Worm (Caenorhabditis elegans) whole organism, L4/young adult: ENCODE results near the gene eat-4.

ENCODE experiments used
- W03F9.2 ChIP-seq: fragments of 150-350 bp; optimal IDR thresholded peaks from 2 replicates; lab custom pipeline; 2014; ENCODE audit warnings: missing biosample characterization, missing genetic modification characterization
- dao-5 ChIP-seq: sonication (generic microtip); optimal IDR thresholded peaks from 2 replicates; lab custom pipeline; 2016; ENCODE audit warnings: missing genotype, missing genetic modification characterization, moderate library complexity, missing compliant biosample characterization
- him-1 ChIP-seq: sonication (generic microtip); optimal IDR thresholded peaks from 2 replicates; lab custom pipeline; 2016; ENCODE audit warnings: missing genotype, missing genetic modification reagents, missing genetic modification characterization, missing compliant biosample characterization

eat-4 gene

DNA sequence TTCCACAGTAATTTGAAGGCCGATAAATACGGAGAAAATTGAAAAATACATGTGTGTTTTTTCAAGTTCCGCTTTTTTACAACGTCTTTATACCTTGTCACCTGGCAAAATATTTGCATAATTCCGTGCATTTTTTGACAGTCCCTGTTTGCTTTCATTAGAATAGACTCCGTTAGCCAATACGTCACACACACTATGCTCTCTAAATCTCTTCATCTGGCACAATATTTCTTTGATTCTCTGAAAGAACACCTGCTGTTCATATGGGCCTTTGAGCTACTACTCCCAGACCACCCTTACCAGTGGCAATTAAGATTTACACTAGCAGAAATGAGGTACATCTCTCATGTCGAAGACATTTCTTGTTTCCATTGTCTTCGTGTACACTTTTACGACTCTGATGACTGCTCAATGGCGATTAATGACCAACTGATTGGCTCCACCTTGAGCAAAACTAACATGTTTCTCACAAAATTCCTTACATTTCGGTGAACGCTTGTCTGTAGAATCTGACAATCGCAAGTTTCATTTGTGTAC is 18.3 kb upstream of the eat-4 start, which contains the start of gene grl-11:
Gene grl-11, minus strand, starts transcription at position 51 of the 537 bp plus-strand sequence.
- TF ChIP-seq W03F9.2 = no peak

DNA sequence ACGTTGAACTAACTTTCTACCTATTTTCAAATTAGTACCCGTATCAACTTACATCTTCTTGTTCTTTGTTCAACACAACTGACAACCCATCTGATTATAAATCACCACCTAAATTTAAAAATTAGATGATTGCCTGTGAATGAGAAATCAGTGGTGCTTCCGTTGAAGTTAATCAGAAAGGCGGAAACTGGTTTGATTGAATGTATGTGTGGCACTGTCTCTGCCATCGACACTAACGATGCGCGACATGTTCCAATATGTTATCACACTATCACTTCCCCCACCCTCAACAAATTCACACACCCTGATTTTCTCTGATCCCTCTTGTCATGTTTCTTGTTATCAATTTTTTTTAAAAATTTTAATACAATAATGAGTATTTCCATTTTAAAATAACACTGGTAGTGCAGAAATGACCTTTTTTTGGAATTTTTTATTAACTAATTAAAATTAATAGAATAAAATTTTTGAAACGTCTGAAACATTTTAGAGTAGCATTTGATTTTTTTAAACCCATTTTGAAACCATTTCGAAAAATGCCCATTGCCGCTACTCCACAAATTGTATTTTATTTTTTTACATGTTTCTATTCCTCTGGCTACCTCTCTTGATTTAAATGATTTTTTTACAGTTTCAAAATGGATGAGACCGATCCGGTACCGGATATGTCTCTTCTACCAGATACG is 17.6 kb upstream of the eat-4 start, which contains the start of gene ced-11:
Gene ced-11, plus strand, starts transcription at position 636 of the 686 bp plus-strand sequence.
- TF ChIP-seq dao-5 (no peak), him-1 (tag; lab: Kevin White, UChicago) (no peak), W03F9.2 (no peak)

DNA sequence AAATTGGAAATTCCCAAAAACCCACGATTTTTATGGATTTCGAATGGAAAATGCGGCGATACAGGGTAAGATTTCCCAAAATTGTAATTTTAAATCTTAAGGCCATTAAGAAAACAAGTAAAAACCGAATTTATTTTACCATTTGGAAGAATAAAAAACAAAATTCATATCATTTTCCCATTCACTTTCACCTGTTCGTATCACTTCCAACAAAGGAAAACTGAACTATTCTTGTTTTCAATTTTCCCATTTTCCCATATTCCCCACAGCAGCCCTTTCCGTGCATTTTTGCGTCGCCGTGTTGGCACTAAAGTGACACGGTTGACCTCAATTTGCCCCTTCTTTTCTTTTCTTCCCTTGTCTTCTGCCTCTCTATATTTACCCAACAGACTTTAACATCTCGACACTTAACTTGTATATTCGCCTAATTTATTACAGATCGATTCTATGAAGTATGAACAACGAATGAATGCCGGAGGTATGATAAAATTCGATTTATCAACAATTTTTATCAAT is 10.8 kb upstream of the eat-4 start, which contains the start of gene sec-16A.1:
Gene sec-16A.1, plus strand, starts transcription at position 51 of the 516 bp plus-strand sequence.
- no peak for TF ChIP-seq him-1 (tag; lab: Kevin White, UChicago)
- TF ChIP-seq dao-5 = no peak
- TF ChIP-seq W03F9.2 = no peak

DNA sequence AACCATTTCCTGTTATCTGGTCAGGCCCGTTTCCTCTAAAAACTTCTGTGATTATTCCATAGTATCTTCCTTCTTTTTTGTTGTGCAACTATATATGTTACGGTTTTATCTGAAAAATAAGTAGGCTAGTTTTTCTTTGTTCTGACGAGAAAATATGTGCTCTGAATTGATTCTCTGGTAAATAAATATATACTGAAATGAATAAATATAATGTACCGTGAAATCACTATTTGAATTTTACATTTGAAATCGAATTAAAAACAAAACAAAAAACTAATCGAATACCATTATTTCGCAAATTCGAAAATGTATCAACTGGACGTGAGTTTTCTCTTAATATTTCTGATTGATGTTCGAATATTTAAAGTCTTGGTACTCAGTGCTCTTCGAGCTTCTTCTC is 6.1 kb upstream of the eat-4 start, which contains the start of gene ZK512.10:
Gene ZK512.10, plus strand, starts transcription at position 301 of the 400 bp plus-strand sequence.
- no peak for TF ChIP-seq him-1 (tag; lab: Kevin White, UChicago)
- TF ChIP-seq dao-5 = no peak
- no peak for TF ChIP-seq W03F9.2

DNA sequence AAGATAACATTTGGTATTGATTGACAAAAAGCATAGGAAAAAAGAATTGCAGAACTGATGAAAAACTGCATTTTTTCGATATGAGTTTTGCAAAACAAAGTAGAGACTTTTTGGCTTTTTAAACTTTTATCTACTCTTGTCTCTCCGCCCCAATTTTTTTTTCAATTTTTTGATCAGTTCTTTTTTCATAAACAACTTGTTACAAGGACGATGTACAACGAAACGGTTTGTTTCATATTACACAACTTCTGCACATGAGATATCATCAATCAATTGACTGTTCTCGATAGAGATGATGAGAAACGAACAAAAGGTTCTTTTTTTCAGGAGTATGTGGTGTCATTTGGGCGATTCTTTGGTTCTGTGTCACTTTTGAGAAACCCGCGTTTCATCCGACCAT is 1.9 kb downstream of the eat-4 start, which contains the start of gene ZK512.7:
Gene ZK512.7, minus strand, starts transcription at position 101 of the 400 bp plus-strand sequence.
- TF ChIP-seq him-1 (tag; lab: Kevin White, UChicago) (no peak), W03F9.2 (no peak), dao-5 (no peak)

DNA sequence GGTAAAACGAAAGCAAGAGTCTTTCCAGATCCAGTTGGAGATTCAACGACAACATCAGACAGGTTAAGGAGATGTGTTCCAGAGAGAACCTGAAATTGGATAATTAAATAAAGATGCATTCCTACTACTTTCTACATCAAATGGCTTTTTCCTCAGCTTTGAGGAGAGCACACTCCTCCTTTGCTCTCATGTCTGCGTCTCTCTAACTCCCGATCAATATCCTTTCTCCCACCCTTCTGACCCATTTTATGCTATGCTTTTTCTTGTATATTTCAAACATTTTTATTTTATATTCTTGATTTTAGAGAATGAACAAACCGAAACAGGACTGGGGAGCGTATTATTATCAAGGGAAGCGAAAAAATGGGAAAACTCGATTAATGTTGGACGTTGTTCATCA is 7.2 kb downstream of the eat-4 start, which contains the start of gene ZK512.11:
Gene ZK512.11, plus strand, starts transcription at position 301 of the 400 bp plus-strand sequence.
- no peak for TF ChIP-seq him-1 (tag; lab: Kevin White, UChicago)
- TF ChIP-seq dao-5 = no peak
- TF ChIP-seq W03F9.2 = no peak

DNA sequence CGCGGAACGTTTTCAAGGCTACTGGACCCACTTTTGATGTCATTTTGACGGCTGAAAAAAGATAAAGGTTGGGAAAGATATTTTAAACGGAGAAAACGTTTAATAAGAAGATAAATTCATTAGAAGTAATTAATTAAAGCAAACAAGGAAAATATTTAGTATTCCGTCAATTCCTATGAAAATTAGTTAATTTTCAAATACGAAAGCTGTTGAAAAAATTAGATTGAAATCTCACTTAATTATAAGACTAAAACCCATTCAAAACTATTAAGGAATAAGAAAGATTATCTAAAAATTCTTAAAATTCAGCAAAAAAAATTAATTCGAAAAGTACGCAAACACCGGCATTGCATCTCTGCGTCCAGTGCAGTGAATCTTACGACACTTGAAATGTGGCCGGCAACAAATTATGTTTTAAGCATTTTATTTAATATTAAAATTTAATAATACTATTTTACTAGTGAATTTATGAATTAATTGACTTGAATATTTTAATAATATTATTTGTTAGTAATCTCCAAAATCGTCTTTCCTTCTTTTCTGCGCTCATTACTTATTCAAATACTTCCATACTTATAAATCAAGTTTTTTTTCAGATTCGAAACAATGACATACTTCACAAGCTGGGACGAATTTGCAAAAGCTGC is 8.2 kb downstream of the eat-4 start, which contains the start of the genes ZK512.2 and ZK512.4:
Gene ZK512.2, minus strand, starts transcription at position 51 of the 647 bp plus-strand sequence.
Gene ZK512.4, plus strand, starts transcription at position 597 of the 647 bp plus-strand sequence.
- TF ChIP-seq W03F9.2 (peak; percentile 65), dao-5 (no peak), him-1 (tag; lab: Kevin White, UChicago) (no peak)

DNA sequence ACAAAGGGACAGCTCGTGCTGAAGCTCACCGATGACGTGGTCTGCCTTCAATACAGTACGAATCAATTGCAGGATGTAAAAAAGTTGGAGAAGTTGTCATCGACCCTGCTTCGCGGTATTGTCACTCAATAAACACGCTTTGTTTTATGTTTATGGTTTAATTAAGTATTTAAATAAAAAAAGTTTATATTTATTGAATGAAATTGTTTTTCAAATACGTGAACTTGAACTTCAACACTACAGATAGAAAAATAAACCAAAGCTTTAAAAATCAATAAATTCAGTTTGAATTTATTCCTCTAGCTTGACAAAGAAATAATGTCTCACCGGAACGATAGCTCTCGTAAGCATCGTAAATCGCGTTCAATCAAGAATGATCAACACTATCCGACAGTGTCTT is 9.1 kb downstream of the eat-4 start, which contains the start of gene ZK512.8:
Gene ZK512.8, plus strand, starts transcription at position 301 of the 400 bp plus-strand sequence.
- no peak for TF ChIP-seq him-1 (tag; lab: Kevin White, UChicago)
- TF ChIP-seq W03F9.2 = no peak
- TF ChIP-seq dao-5 = no peak

DNA sequence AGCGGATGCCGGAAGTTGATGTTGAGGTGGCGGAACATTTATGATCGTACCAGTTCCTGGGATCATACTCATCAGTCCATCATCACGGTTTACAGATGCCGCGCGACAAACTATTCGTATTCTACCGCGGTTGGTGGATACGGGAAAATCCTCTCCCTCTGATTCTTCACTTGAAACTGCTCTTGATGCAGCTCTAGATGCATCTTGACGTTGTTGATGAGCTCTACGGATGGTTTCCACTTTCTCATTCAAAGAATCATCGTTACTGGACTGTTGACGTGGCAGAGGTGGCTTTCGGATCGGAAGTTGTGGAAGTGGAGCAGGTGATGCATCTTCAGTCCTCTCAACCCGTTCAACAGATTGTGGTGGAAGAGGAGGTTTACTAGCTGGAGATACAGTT is 12.4 kb downstream of the eat-4 start:
- TF ChIP-seq him-1 (tag; lab: Kevin White, UChicago) (no peak), W03F9.2 (no peak), dao-5 (no peak)

DNA sequence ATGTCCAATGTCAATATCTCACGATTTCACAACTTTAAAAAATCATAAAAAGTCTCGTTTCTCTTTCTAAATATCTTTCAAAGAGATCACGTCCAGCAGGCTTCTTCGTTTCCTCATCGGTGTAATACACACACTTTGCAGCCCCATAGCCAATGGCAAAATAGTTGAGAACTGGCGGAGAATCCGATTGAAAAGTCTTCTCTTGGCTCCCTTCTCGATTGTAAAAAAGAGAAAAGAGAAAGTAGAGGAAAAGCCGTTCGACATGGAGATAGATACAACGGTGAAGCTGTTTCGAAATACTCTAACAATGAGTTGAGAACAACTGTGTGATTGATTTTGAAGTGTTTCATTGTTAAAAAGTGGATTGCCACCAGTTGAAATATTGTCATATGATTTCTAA is 15.1 kb downstream of the eat-4 start:
- TF ChIP-seq him-1 (tag; lab: Kevin White, UChicago) = no peak
- TF ChIP-seq W03F9.2 = no peak
- TF ChIP-seq dao-5 = no peak

DNA sequence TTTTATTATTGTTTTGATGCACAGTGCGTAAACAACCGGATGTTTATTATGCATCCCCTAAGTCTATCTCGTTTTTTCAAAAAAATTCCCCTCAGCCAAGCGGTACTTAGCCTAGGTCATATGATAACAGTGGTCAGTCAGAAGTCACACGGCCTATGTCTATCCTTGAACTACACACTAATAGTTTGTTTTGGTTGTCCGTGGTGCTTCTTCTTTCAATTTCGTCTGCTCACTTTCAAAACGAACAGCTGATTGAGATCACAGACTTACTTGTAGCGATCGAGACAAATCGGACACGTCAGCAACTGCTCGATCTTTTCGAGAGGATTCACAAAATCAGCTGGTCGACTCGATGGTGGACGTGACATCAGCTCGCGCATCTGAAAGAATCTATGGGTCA is 16.3 kb downstream of the eat-4 start:
- no peak for TF ChIP-seq dao-5
- no peak for TF ChIP-seq him-1 (tag; lab: Kevin White, UChicago)
- no peak for TF ChIP-seq W03F9.2

DNA sequence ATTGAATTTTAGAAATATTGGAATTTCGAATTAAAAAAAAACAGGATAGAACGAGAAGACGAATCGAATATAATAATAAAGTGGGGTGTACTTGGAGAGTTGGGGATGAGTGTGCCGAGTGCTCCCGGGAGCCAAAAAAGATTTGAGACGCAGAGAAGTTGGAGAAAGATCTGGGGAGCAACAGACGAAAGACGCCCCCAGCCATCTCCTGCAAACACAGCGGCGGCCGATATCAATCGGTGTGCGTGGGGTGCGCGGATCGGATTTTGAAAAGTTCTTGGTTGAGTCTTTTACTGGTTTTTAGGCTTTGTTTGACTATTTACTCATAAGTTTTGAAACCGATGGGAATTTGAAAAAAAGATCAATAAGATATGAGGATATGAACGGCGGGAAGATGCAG is 17.1 kb downstream of the eat-4 start, which contains the start of gene nhl-1:
Gene nhl-1, minus strand, starts transcription at position 101 of the 400 bp plus-strand sequence.
- TF ChIP-seq him-1 (tag; lab: Kevin White, UChicago) (no peak), dao-5 (no peak), W03F9.2 (no peak)

DNA sequence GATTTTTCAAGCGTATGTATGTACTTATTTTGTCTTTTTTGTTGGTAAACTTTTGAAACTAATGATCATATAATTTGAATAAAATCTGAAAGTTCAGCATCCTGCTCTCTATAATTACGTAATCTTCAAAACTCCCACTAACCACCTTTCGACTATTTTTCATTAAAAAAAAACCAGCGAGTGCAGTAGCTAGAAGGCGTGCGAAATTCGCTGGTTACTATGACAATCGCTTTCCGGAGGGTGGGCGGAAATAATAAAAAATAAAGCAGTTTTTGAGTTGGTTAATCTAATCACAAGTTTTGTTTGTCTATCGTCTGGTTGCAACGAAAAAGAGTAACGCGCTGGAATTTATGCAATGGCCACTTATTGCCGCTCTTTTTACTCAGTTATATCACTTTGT is 18.1 kb downstream of the eat-4 start, which contains the start of gene irld-34:
Gene irld-34, plus strand, starts transcription at position 301 of the 400 bp plus-strand sequence.
- TF ChIP-seq him-1 (tag; lab: Kevin White, UChicago) = no peak
- no peak for TF ChIP-seq W03F9.2
- TF ChIP-seq dao-5 = no peak

DNA sequence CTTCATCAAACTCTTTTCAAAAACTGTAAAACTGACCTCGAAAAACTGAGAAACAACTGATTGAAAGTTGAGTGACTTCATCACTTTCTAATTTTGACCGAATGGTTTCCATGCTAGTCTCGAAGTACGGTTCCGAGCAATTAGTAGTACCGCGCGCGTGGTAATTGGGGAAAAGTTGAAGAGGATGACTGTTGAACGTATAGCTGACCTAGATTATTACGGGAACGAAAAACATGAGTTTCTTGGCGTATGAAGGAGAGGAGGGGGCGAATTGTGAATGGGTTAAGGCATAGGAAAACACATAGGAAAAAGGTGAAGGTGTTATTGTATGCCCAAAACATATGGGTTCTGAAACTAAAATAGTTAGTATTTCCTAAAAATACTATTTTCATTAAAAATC is 24.9 kb downstream of the eat-4 start, which contains the start of gene ptr-9:
Gene ptr-9, minus strand, starts transcription at position 101 of the 400 bp plus-strand sequence.
- no peak for TF ChIP-seq dao-5
- TF ChIP-seq W03F9.2 = no peak
- no peak for TF ChIP-seq him-1 (tag; lab: Kevin White, UChicago)
